Fruit fly (Drosophila melanogaster) Kc167 (cell line): ENCODE data around the gene EMC10.

Experiments used
- Myc ChIP-seq: fragments of >200 bp; optimal IDR thresholded peaks from 2 replicates; lab custom pipeline; 2017; ENCODE audit warnings: missing external identifiers
- Sin3A ChIP-seq: fragments of >200 bp; optimal IDR thresholded peaks from 2 replicates; lab custom pipeline; 2018; ENCODE audit warnings: missing external identifiers
- h ChIP-seq: fragments of >200 bp; optimal IDR thresholded peaks from 3 replicates; lab custom pipeline; 2018; ENCODE audit warnings: missing external identifiers
- insv ChIP-seq: fragments of >200 bp; optimal IDR thresholded peaks from 3 replicates; lab custom pipeline; 2018; ENCODE audit warnings: missing external identifiers
- psq ChIP-seq: fragments of >200 bp; optimal IDR thresholded peaks from 2 replicates; lab custom pipeline; 2017; ENCODE audit warnings: missing external identifiers
- ttk ChIP-seq: sonication (Bioruptor generic); optimal IDR thresholded peaks from 2 replicates; lab custom pipeline; 2017; ENCODE audit warnings: missing external identifiers

dm6 chr3L:21538893-21539244 is 35.1 kb upstream of the EMC10 start:
- TF ChIP-seq Sin3A (lab: Kevin White, UChicago), result no peak
- no peak for TF ChIP-seq h
- TF ChIP-seq Myc, result no peak
- TF ChIP-seq insv (lab: Kevin White, UChicago), result no peak
- TF ChIP-seq psq (lab: Kevin White, UChicago), result no peak
- TF ChIP-seq ttk, result no peak
